Worm (Caenorhabditis elegans) whole organism, midembryonic: ENCODE results near the gene str-96.

ENCODE experiments used
- cog-1 ChIP-seq: sonication (generic microtip); optimal IDR thresholded peaks from 2 replicates; lab custom pipeline; 2016; ENCODE audit warnings: missing genetic modification characterization, missing compliant biosample characterization
- flt-1 ChIP-seq: fragments of 200-800 bp; sonication (Bioruptor generic); IDR thresholded peaks from 2 replicates; pipeline ENCODE4 v1.3.6; 2022; ENCODE audit warnings: missing genetic modification characterization, missing compliant biosample characterization
- klf-2 ChIP-seq: fragments of 200-800 bp; sonication (Bioruptor generic); conservative IDR thresholded peaks from 2 replicates; pipeline ENCODE4 v1.3.6; 2022; ENCODE audit warnings: missing genetic modification reagents, missing genetic modification characterization, missing compliant biosample characterization
- med-1 ChIP-seq: sonication (generic microtip); optimal IDR thresholded peaks from 2 replicates; lab custom pipeline; 2017; ENCODE audit warnings: missing genetic modification characterization, mild to moderate bottlenecking, missing compliant biosample characterization, antibody characterized with exemption, missing genetic modification reagents; ENCODE audit not compliant: insufficient read depth
- ref-1 ChIP-seq: fragments of 200-800 bp; sonication (Bioruptor generic); conservative IDR thresholded peaks from 2 replicates; pipeline ENCODE4 v1.3.6; 2022; ENCODE audit warnings: missing genetic modification reagents, missing genetic modification characterization, missing compliant biosample characterization
- tab-1 ChIP-seq: fragments of 200-800 bp; sonication (Bioruptor generic); IDR thresholded peaks from 2 replicates; pipeline ENCODE4 v1.3.6; 2022; ENCODE audit warnings: missing genetic modification characterization, missing compliant biosample characterization
- ztf-23 ChIP-seq: fragments of 200-800 bp; sonication (Bioruptor generic); IDR thresholded peaks from 2 replicates; pipeline ENCODE4 v1.3.6; 2022; ENCODE audit warnings: missing genetic modification reagents, missing genetic modification characterization, missing compliant biosample characterization
- ztf-29 ChIP-seq: fragments of 200-800 bp; sonication (Bioruptor generic); IDR thresholded peaks from 2 replicates; pipeline ENCODE4 v1.3.6; 2022; ENCODE audit warnings: missing genetic modification reagents, missing genetic modification characterization, missing compliant biosample characterization

ce11 chrV:15264131-15264530, 29.6 kb downstream of the str-96 start, which contains the start of gene M01B2.12:
- TF ChIP-seq ztf-23 (GFP tag; lab: Robert Waterston, UW): no peak
- TF ChIP-seq klf-2 (GFP tag; lab: Robert Waterston, UW): no peak
- TF ChIP-seq cog-1 (tag; lab: Kevin White, UChicago): no peak
- TF ChIP-seq tab-1 (GFP tag; lab: Robert Waterston, UW): no peak
- no peak for TF ChIP-seq med-1
- TF ChIP-seq flt-1: no peak
- no peak for TF ChIP-seq ztf-29 (GFP tag; lab: Robert Waterston, UW)
- TF ChIP-seq ref-1: no peak
